Worm (Caenorhabditis elegans): ENCODE results near the gene lmtr-2.

The lmtr-2 gene

ce11 chrV:8040247-8041084 is 29.6 kb upstream of the lmtr-2 start (continued):
- TF ChIP-seq lin-38 (GFP tag; IDR thresholded peaks at IDR 0.05) (no peak), nhr-77 (tag; optimal IDR thresholded peaks at IDR 0.05) (no peak), egl-43 (GFP tag; IDR thresholded peaks at IDR 0.05) (no peak), mdt-29 (GFP tag; IDR thresholded peaks at IDR 0.05) (peak; percentile 73; the same call in 1 of the 2 replicates), lim-7 (GFP tag; IDR thresholded peaks at IDR 0.05) (no peak), fos-1 (tag; optimal IDR thresholded peaks at IDR 0.05) (no peak), madf-9 (GFP tag; conservative IDR thresholded peaks at IDR 0.05) (no peak), snpc-4 (tag; optimal IDR thresholded peaks at IDR 0.05) (no peak), ctbp-1 (GFP tag; IDR thresholded peaks at IDR 0.05) (no peak), mxl-2 (GFP tag; conservative IDR thresholded peaks at IDR 0.05) (no peak), nhr-76 (tag; optimal IDR thresholded peaks at IDR 0.05) (no peak), egl-27 (tag; optimal IDR thresholded peaks at IDR 0.05) (no peak), arid-1 (GFP tag; conservative IDR thresholded peaks at IDR 0.05) (no peak), spr-1 (tag; optimal IDR thresholded peaks at IDR 0.05) (no peak), ceh-82 (tag; optimal IDR thresholded peaks at IDR 0.05) (no peak), pha-4 (GFP tag; IDR thresholded peaks at IDR 0.05) (no peak), pha-4 (tag; optimal IDR thresholded peaks at IDR 0.05) (no peak)

ce11 chrV:8039606-8040005 is 28.7 kb upstream of the lmtr-2 start:
- TF ChIP-seq aly-2 (tag; optimal IDR thresholded peaks at IDR 0.05): no peak
- TF ChIP-seq F26F4.8 (GFP tag; conservative IDR thresholded peaks at IDR 0.05): no peak
- TF ChIP-seq Y105C5A.15 (GFP tag; IDR thresholded peaks at IDR 0.05): no peak
- TF ChIP-seq F37D6.2 (tag; optimal IDR thresholded peaks at IDR 0.05): no peak
- TF ChIP-seq ZK337.2 (GFP tag; IDR thresholded peaks at IDR 0.05): no peak
- TF ChIP-seq daf-12 (tag; optimal IDR thresholded peaks at IDR 0.05): no peak
- TF ChIP-seq ama-1 (optimal IDR thresholded peaks at IDR 0.05): peak; percentile 70
- TF ChIP-seq zip-2 (tag; optimal IDR thresholded peaks at IDR 0.05): no peak

- TF ChIP-seq lin-38 (GFP tag; IDR thresholded peaks at IDR 0.05) (no peak; the same call in 1 of the 2 replicates), hif-1 (tag; optimal IDR thresholded peaks at IDR 0.05) (no peak), ceh-44 (GFP tag; IDR thresholded peaks at IDR 0.05) (no peak), lin-29 (GFP tag; IDR thresholded peaks at IDR 0.05) (no peak), lin-39 (tag; optimal IDR thresholded peaks at IDR 0.05) (no peak), daf-16 (GFP tag; optimal IDR thresholded peaks at IDR 0.05) (no peak), daf-16 (tag; optimal IDR thresholded peaks at IDR 0.05) (no peak), lin-1 (GFP tag; IDR thresholded peaks at IDR 0.05) (peak; percentile 52; the same call in 1 of the 2 replicates), mep-1 (tag; optimal IDR thresholded peaks at IDR 0.05) (peak; percentile 79), unc-130 (GFP tag; optimal IDR thresholded peaks at IDR 0.05) (no peak), daf-19 (GFP tag; conservative IDR thresholded peaks at IDR 0.05) (no peak), saeg-2 (GFP tag; IDR thresholded peaks at IDR 0.05) (no peak), mxl-2 (GFP tag; conservative IDR thresholded peaks at IDR 0.05) (no peak), set-16 (GFP tag; IDR thresholded peaks at IDR 0.05) (no peak), vab-7 (GFP tag; IDR thresholded peaks at IDR 0.05) (no peak), jun-1 (tag; optimal IDR thresholded peaks at IDR 0.05) (no peak), ceh-20 (GFP tag; IDR thresholded peaks at IDR 0.05) (no peak), dpl-1 (GFP tag; optimal IDR thresholded peaks at IDR 0.05) (no peak), dmd-9 (GFP tag; IDR thresholded peaks at IDR 0.05) (no peak), D1046.2 (GFP tag; IDR thresholded peaks at IDR 0.05) (no peak), Y105C5A.15 (GFP tag; IDR thresholded peaks at IDR 0.05) (no peak), spr-3 (GFP tag; optimal IDR thresholded peaks at IDR 0.05) (no peak), ceh-32 (tag; optimal IDR thresholded peaks at IDR 0.05; ENCODE audit: poor library complexity) (no peak), zip-11 (GFP tag; IDR thresholded peaks at IDR 0.05) (no peak), lim-7 (GFP tag; IDR thresholded peaks at IDR 0.05) (no peak), dmd-8 (GFP tag; IDR thresholded peaks at IDR 0.05) (no peak), nhr-102 (tag; optimal IDR thresholded peaks at IDR 0.05) (peak; percentile 44), F26F4.8 (GFP tag; conservative IDR thresholded peaks at IDR 0.05) (no peak), php-3 (GFP tag; IDR thresholded peaks at IDR 0.05) (no peak)
These were observed 28.2 kb upstream of the lmtr-2 start for ce11 chrV:8039085-8039525.

All from whole organism, L4 larva.